Fruit fly (Drosophila melanogaster) whole organism, embryonic: ENCODE measurements around the gene Ser7.

ENCODE experiments used
- CG10565 ChIP-seq: fragments of 200-800 bp; sonication (Bioruptor generic); optimal IDR thresholded peaks from 3 replicates; lab custom pipeline; 2016; ENCODE audit warnings: missing biosample characterization, mild to moderate bottlenecking, missing genetic modification characterization
- CG11085 ChIP-seq: fragments of 200-800 bp; sonication (Bioruptor generic); IDR thresholded peaks from 2 replicates; pipeline ENCODE4 v1.3.6; 2022; ENCODE audit warnings: missing biosample characterization, missing genetic modification characterization
- CG11247 ChIP-seq: fragments of 200-800 bp; sonication (Bioruptor generic); IDR thresholded peaks from 2 replicates; pipeline ENCODE4 v1.3.6; 2022; ENCODE audit warnings: missing biosample characterization, missing genetic modification characterization
- CG11695 ChIP-seq: fragments of 200-800 bp; sonication (Bioruptor generic); IDR thresholded peaks from 3 replicates; pipeline ENCODE4 v1.3.6; 2022; ENCODE audit warnings: missing biosample characterization, missing genetic modification characterization
- CG12219 ChIP-seq: fragments of 200-800 bp; sonication (Bioruptor generic); optimal IDR thresholded peaks from 3 replicates; lab custom pipeline; 2018; ENCODE audit warnings: missing biosample characterization, mild to moderate bottlenecking, missing genetic modification characterization
- CG12744 ChIP-seq: fragments of 200-800 bp; sonication (Bioruptor generic); optimal IDR thresholded peaks from 2 replicates; lab custom pipeline; 2016; ENCODE audit warnings: missing biosample characterization, missing genetic modification characterization
- CG13424 ChIP-seq: fragments of 200-800 bp; sonication (Bioruptor generic); optimal IDR thresholded peaks from 2 replicates; lab custom pipeline; 2019; ENCODE audit warnings: missing biosample characterization, mild to moderate bottlenecking, missing genetic modification characterization, moderate library complexity
- CG13624 ChIP-seq: fragments of 200-800 bp; sonication (Bioruptor generic); optimal IDR thresholded peaks from 2 replicates; lab custom pipeline; 2016; ENCODE audit warnings: missing biosample characterization, missing genetic modification characterization
- CG1647 ChIP-seq: fragments of 200-800 bp; sonication (Bioruptor generic); optimal IDR thresholded peaks from 3 replicates; lab custom pipeline; 2016; ENCODE audit warnings: missing biosample characterization, missing genetic modification characterization
- CG16815 ChIP-seq: fragments of 200-800 bp; sonication (Bioruptor generic); optimal IDR thresholded peaks from 3 replicates; lab custom pipeline; 2017; ENCODE audit warnings: missing biosample characterization, mild to moderate bottlenecking, missing genetic modification characterization
- CG16863 ChIP-seq: fragments of 200-800 bp; sonication (Bioruptor generic); optimal IDR thresholded peaks from 3 replicates; lab custom pipeline; 2016; ENCODE audit warnings: missing biosample characterization, missing genetic modification characterization
- CG17385 ChIP-seq: fragments of 200-800 bp; sonication (Bioruptor generic); optimal IDR thresholded peaks from 3 replicates; lab custom pipeline; 2018; ENCODE audit warnings: missing biosample characterization, mild to moderate bottlenecking, missing genetic modification characterization
- CG17912 ChIP-seq: fragments of 200-800 bp; sonication (Bioruptor generic); optimal IDR thresholded peaks from 2 replicates; lab custom pipeline; 2018; ENCODE audit warnings: missing biosample characterization, mild to moderate bottlenecking, missing genetic modification characterization
- CG2120 ChIP-seq: fragments of 200-800 bp; sonication (Bioruptor generic); optimal IDR thresholded peaks from 3 replicates; lab custom pipeline; 2016; ENCODE audit warnings: missing biosample characterization, missing genetic modification characterization
- CG3065 ChIP-seq: fragments of 200-800 bp; sonication (Bioruptor generic); optimal IDR thresholded peaks from 2 replicates; lab custom pipeline; 2016; ENCODE audit warnings: missing biosample characterization, missing genetic modification characterization
- CG3281 ChIP-seq: fragments of 200-800 bp; sonication (Bioruptor generic); optimal IDR thresholded peaks from 3 replicates; lab custom pipeline; 2017; ENCODE audit warnings: missing biosample characterization, mild to moderate bottlenecking, missing genetic modification characterization
- CG34376 ChIP-seq: fragments of 200-800 bp; sonication (Bioruptor generic); optimal IDR thresholded peaks from 2 replicates; lab custom pipeline; 2018; ENCODE audit warnings: missing biosample characterization, mild to moderate bottlenecking, missing genetic modification characterization
- CG3838 ChIP-seq: fragments of 200-800 bp; sonication (Bioruptor generic); optimal IDR thresholded peaks from 3 replicates; lab custom pipeline; 2016; ENCODE audit warnings: missing biosample characterization, missing genetic modification characterization
- CG7271 ChIP-seq: fragments of 200-800 bp; sonication (Bioruptor generic); optimal IDR thresholded peaks from 2 replicates; lab custom pipeline; 2018; ENCODE audit warnings: missing biosample characterization, mild to moderate bottlenecking, missing genetic modification characterization, moderate library complexity
- CG7372 ChIP-seq: fragments of 200-800 bp; sonication (Bioruptor generic); IDR thresholded peaks from 2 replicates; pipeline ENCODE4 v1.3.6; 2022; ENCODE audit warnings: missing biosample characterization, missing genetic modification characterization
- CG7963 ChIP-seq: fragments of 200-800 bp; sonication (Bioruptor generic); IDR thresholded peaks from 3 replicates; pipeline ENCODE4 v1.3.6; 2022; ENCODE audit warnings: missing biosample characterization, missing genetic modification characterization; ENCODE audit not compliant: partially characterized antibody
- CG8359 ChIP-seq: fragments of 200-800 bp; sonication (Bioruptor generic); optimal IDR thresholded peaks from 2 replicates; lab custom pipeline; 2017; ENCODE audit warnings: missing biosample characterization, mild to moderate bottlenecking, missing genetic modification characterization, borderline replicate concordance
- E2f2 ChIP-seq: fragments of 200-800 bp; sonication (Bioruptor generic); IDR thresholded peaks from 2 replicates; pipeline ENCODE4 v1.3.6; 2022; ENCODE audit warnings: missing biosample characterization, missing genetic modification characterization
- Ets65A ChIP-seq: fragments of 200-800 bp; sonication (Bioruptor generic); peaks from one replicate; lab custom pipeline; 2016; ENCODE audit warnings: missing biosample characterization, missing genetic modification characterization
- H2.0 ChIP-seq: fragments of 200-800 bp; sonication (Bioruptor generic); IDR thresholded peaks from 2 replicates; pipeline ENCODE4 v1.3.6; 2022; ENCODE audit warnings: missing biosample characterization, missing genetic modification characterization
- HHEX ChIP-seq: fragments of 200-800 bp; sonication (Bioruptor generic); optimal IDR thresholded peaks from 3 replicates; lab custom pipeline; 2017; ENCODE audit warnings: missing biosample characterization, mild to moderate bottlenecking, missing genetic modification characterization, missing genetic modification reagents
- HLH54F ChIP-seq: fragments of 200-800 bp; sonication (Bioruptor generic); optimal IDR thresholded peaks from 3 replicates; lab custom pipeline; 2016; ENCODE audit warnings: missing biosample characterization, missing genetic modification characterization
- Hand ChIP-seq: fragments of 200-800 bp; sonication (Bioruptor generic); optimal IDR thresholded peaks from 2 replicates; lab custom pipeline; 2017; ENCODE audit warnings: mild to moderate bottlenecking, missing biosample characterization, missing genetic modification reagents, missing genetic modification characterization
- NC2α ChIP-seq: fragments of 200-800 bp; sonication (Bioruptor generic); optimal IDR thresholded peaks from 2 replicates; lab custom pipeline; 2016; ENCODE audit warnings: missing biosample characterization, missing genetic modification characterization
- Optix ChIP-seq: fragments of 200-800 bp; sonication (Bioruptor generic); IDR thresholded peaks from 3 replicates; pipeline ENCODE4 v1.3.6; 2022; ENCODE audit warnings: missing biosample characterization, missing genetic modification characterization
- Sox102F ChIP-seq: fragments of 200-800 bp; sonication (Bioruptor generic); optimal IDR thresholded peaks from 2 replicates; lab custom pipeline; 2018; ENCODE audit warnings: missing biosample characterization, mild to moderate bottlenecking, missing genetic modification characterization, moderate library complexity
- Xbp1 ChIP-seq: fragments of 200-800 bp; sonication (Bioruptor generic); optimal IDR thresholded peaks from 3 replicates; lab custom pipeline; 2016; ENCODE audit warnings: missing biosample characterization, mild to moderate bottlenecking, missing genetic modification characterization
- bcd ChIP-seq: fragments of 200-800 bp; sonication (Bioruptor generic); optimal IDR thresholded peaks from 2 replicates; lab custom pipeline; 2017; ENCODE audit warnings: missing biosample characterization, mild to moderate bottlenecking, missing genetic modification characterization
- br ChIP-seq: fragments of >200 bp; optimal IDR thresholded peaks from 2 replicates; lab custom pipeline; 2017
- dan ChIP-seq: fragments of 200-800 bp; sonication (Bioruptor generic); IDR thresholded peaks from 2 replicates; pipeline ENCODE4 v1.3.6; 2022; ENCODE audit warnings: missing biosample characterization, missing genetic modification characterization
- danr ChIP-seq: fragments of 200-800 bp; sonication (Bioruptor generic); IDR thresholded peaks from 2 replicates; pipeline ENCODE4 v1.3.6; 2022; ENCODE audit warnings: missing biosample characterization, missing genetic modification characterization
- dmrt99B ChIP-seq: fragments of 200-800 bp; sonication (Bioruptor generic); optimal IDR thresholded peaks from 2 replicates; lab custom pipeline; 2018; ENCODE audit warnings: missing biosample characterization, mild to moderate bottlenecking, missing genetic modification characterization, moderate library complexity
- ems ChIP-seq: fragments of 200-800 bp; sonication (Bioruptor generic); optimal IDR thresholded peaks from 3 replicates; lab custom pipeline; 2016; ENCODE audit warnings: missing biosample characterization, missing genetic modification characterization
- gem ChIP-seq: fragments of 200-800 bp; sonication (Bioruptor generic); optimal IDR thresholded peaks from 2 replicates; lab custom pipeline; 2019; ENCODE audit warnings: missing biosample characterization, mild to moderate bottlenecking, missing genetic modification characterization, moderate library complexity
- gsb ChIP-seq: fragments of 200-800 bp; sonication (Bioruptor generic); IDR thresholded peaks from 2 replicates; pipeline ENCODE4 v1.3.6; 2022; ENCODE audit warnings: missing biosample characterization, missing genetic modification characterization
- gt ChIP-seq: fragments of 200-800 bp; sonication (Bioruptor generic); IDR thresholded peaks from 2 replicates; pipeline ENCODE4 v1.3.6; 2022; ENCODE audit warnings: missing biosample characterization, missing genetic modification characterization
- h ChIP-seq: fragments of >200 bp; optimal IDR thresholded peaks from 2 replicates; lab custom pipeline; 2017
- hkb ChIP-seq, 2 experiments: fragments of 200-800 bp in 1 of 2; fragments of >200 bp in 1 of 2; sonication (Bioruptor generic) in 1 of 2; IDR thresholded peaks in 1 of 2; optimal IDR thresholded peaks in 1 of 2; 2 replicates each; pipeline versions ENCODE4 v1.3.6 to Lab custom; 2017 to 2022; ENCODE audit warnings: missing biosample characterization in 1 of 2, missing genetic modification characterization in 1 of 2
- ken ChIP-seq: fragments of 200-800 bp; sonication (Bioruptor generic); IDR thresholded peaks from 3 replicates; pipeline ENCODE4 v1.3.6; 2022; ENCODE audit warnings: missing biosample characterization, missing genetic modification characterization
- knrl ChIP-seq: fragments of 200-800 bp; sonication (Bioruptor generic); IDR thresholded peaks from 3 replicates; pipeline ENCODE4 v1.3.6; 2022; ENCODE audit warnings: missing biosample characterization, missing genetic modification characterization; ENCODE audit not compliant: partially characterized antibody
- p53 ChIP-seq: fragments of 200-800 bp; sonication (Bioruptor generic); optimal IDR thresholded peaks from 2 replicates; lab custom pipeline; 2016; ENCODE audit warnings: missing biosample characterization, missing genetic modification characterization
- pzg ChIP-seq: fragments of 200-800 bp; sonication (Bioruptor generic); optimal IDR thresholded peaks from 3 replicates; lab custom pipeline; 2018; ENCODE audit warnings: missing biosample characterization, mild to moderate bottlenecking, missing genetic modification characterization, moderate library complexity
- scrt ChIP-seq: fragments of 200-800 bp; sonication (Bioruptor generic); optimal IDR thresholded peaks from 2 replicates; lab custom pipeline; 2018; ENCODE audit warnings: missing biosample characterization, mild to moderate bottlenecking, missing genetic modification characterization, moderate library complexity
- sens ChIP-seq: fragments of 200-800 bp; sonication (Bioruptor generic); peaks from one replicate; lab custom pipeline; 2016; ENCODE audit warnings: missing biosample characterization, missing genetic modification characterization
- slbo ChIP-seq: fragments of 200-800 bp; sonication (Bioruptor generic); IDR thresholded peaks from 2 replicates; pipeline ENCODE4 v1.3.6; 2022; ENCODE audit warnings: missing biosample characterization, missing genetic modification characterization
- slp2 ChIP-seq: fragments of 200-800 bp; sonication (Bioruptor generic); optimal IDR thresholded peaks from 2 replicates; lab custom pipeline; 2016; ENCODE audit warnings: missing biosample characterization, missing genetic modification characterization
- sna ChIP-seq: fragments of 200-800 bp; sonication (Bioruptor generic); IDR thresholded peaks from 2 replicates; pipeline ENCODE4 v1.3.6; 2022; ENCODE audit warnings: missing biosample characterization, missing genetic modification characterization; ENCODE audit not compliant: partially characterized antibody
- yki ChIP-seq: fragments of >200 bp; optimal IDR thresholded peaks from 3 replicates; lab custom pipeline; 2018

Ser7 gene

DNA sequence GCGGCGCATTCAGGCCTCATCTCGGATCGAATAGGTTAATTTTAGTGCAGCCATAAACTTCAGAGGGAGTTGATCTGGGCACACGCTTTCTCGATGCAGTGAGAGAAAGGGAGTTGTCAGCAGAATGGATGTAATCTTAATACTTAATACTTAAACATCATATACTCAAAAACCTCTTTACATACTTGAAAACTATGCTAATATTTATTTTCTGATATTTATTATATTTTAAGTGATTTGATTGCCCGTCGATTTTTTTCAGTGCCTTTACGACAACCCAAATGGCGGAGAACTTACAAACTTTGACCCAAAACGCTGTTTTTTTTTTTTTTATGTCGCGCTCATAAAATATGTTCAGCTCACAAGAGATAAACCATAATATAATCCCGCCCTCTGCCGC, 46.7 kb downstream of the Ser7 start (continued):
- TF ChIP-seq CG17912 (no peak), CG10565 (GFP tag; lab: Kevin White, UChicago) (no peak), H2.0 (GFP tag; lab: Robert Waterston, UW) (no peak), CG3065 (no peak), ken (GFP tag; lab: Robert Waterston, UW) (0 out of 3 replicates have a peak, but pooled peaks have one; percentile 40), slp2 (GFP tag; lab: Kevin White, UChicago) (no peak), HHEX (GFP tag; lab: Kevin White, UChicago) (peak; percentile 1), CG34376 (no peak), gt (GFP tag; lab: Robert Waterston, UW) (no peak), knrl (no peak), CG3838 (no peak), CG7271 (tag; lab: Kevin White, UChicago) (no peak), Hand (GFP tag; lab: Kevin White, UChicago) (no peak), CG12744 (GFP tag; lab: Kevin White, UChicago) (no peak), HLH54F (GFP tag; lab: Kevin White, UChicago) (no peak), hkb (optimal IDR thresholded peaks at IDR 0.05; lab: Kevin White, UChicago) (no peak), hkb (GFP tag; IDR thresholded peaks at IDR 0.05; lab: Robert Waterston, UW) (peak; percentile 37; the same call in 1 of the 2 replicates), NC2α (GFP tag; lab: Kevin White, UChicago) (no peak), bcd (peak; percentile 13), CG16815 (no peak), dan (GFP tag; lab: Robert Waterston, UW) (no peak), slbo (GFP tag; lab: Robert Waterston, UW) (peak; percentile 32; the same call in 1 of the 2 replicates), yki (no peak), CG7963 (GFP tag; lab: Robert Waterston, UW) (no peak), Ets65A (GFP tag; lab: Kevin White, UChicago) (peak; percentile 53), h (lab: Kevin White, UChicago) (no peak), p53 (GFP tag; lab: Kevin White, UChicago) (no peak), CG11247 (GFP tag; lab: Robert Waterston, UW) (no peak), sens (peak; percentile 74), gsb (GFP tag; lab: Robert Waterston, UW) (no peak), CG3281 (GFP tag; lab: Kevin White, UChicago) (no peak), pzg (GFP tag; lab: Kevin White, UChicago) (no peak), CG11085 (GFP tag; lab: Robert Waterston, UW) (no peak), danr (GFP tag; lab: Robert Waterston, UW) (no peak), Sox102F (GFP tag; lab: Kevin White, UChicago) (peak; percentile 69), CG7372 (GFP tag; lab: Robert Waterston, UW) (no peak), sna (GFP tag; lab: Robert Waterston, UW) (no peak), dmrt99B (peak; percentile 63), CG13424 (tag; lab: Kevin White, UChicago) (peak; percentile 38), CG16863 (GFP tag; lab: Kevin White, UChicago) (no peak), E2f2 (GFP tag; lab: Robert Waterston, UW) (peak; percentile 13; the same call in 1 of the 2 replicates), CG2120 (no peak), CG12219 (no peak), gem (tag; lab: Kevin White, UChicago) (peak; percentile 61), CG1647 (GFP tag; lab: Kevin White, UChicago) (no peak), CG17385 (GFP tag; lab: Kevin White, UChicago) (no peak), CG8359 (GFP tag; lab: Kevin White, UChicago) (no peak), scrt (GFP tag; lab: Kevin White, UChicago) (no peak), Xbp1 (GFP tag; lab: Kevin White, UChicago) (peak; percentile 1), CG11695 (GFP tag; lab: Robert Waterston, UW) (no peak), CG13624 (GFP tag; lab: Kevin White, UChicago) (no peak), br (lab: Kevin White, UChicago) (no peak), Optix (GFP tag; lab: Robert Waterston, UW) (no peak), ems (GFP tag; lab: Kevin White, UChicago) (no peak)
